Fruit fly (Drosophila melanogaster): ENCODE measurements around the gene OdsH.

OdsH gene

dm6 chrX:17790710-17791109 is at the start of gene OdsH:
Gene OdsH (plus strand): TSS chrX:17791010.
- no peak for TF ChIP-seq CG17801 (GFP tag; optimal IDR thresholded peaks at IDR 0.05; ENCODE audit: partially characterized antibody)

dm6 chrX:17741019-17741863 is 49.6 kb upstream of the OdsH start:
- no peak for TF ChIP-seq CG17801 (GFP tag; optimal IDR thresholded peaks at IDR 0.05; ENCODE audit: partially characterized antibody)

dm6 chrX:17741864-17742297 is 48.9 kb upstream of the OdsH start:
- no peak for TF ChIP-seq CG17801 (GFP tag; optimal IDR thresholded peaks at IDR 0.05; ENCODE audit: partially characterized antibody)

dm6 chrX:17742592-17743364 is 48.0 kb upstream of the OdsH start:
- peak; percentile 81 for TF ChIP-seq CG17801 (GFP tag; optimal IDR thresholded peaks at IDR 0.05; ENCODE audit: partially characterized antibody)

dm6 chrX:17743598-17743997 is 47.2 kb upstream of the OdsH start:
- no peak for TF ChIP-seq CG17801 (GFP tag; optimal IDR thresholded peaks at IDR 0.05; ENCODE audit: partially characterized antibody)

- TF ChIP-seq CG17801 (GFP tag; optimal IDR thresholded peaks at IDR 0.05; ENCODE audit: partially characterized antibody): no peak
Observed at dm6 chrX:17745705-17746416, 44.9 kb upstream of the OdsH start.

dm6 chrX:17751658-17752057 is 39.2 kb upstream of the OdsH start:
- no peak for TF ChIP-seq CG17801 (GFP tag; optimal IDR thresholded peaks at IDR 0.05; ENCODE audit: partially characterized antibody)

dm6 chrX:17755158-17755557 is 35.7 kb upstream of the OdsH start:
- no peak for TF ChIP-seq CG17801 (GFP tag; optimal IDR thresholded peaks at IDR 0.05; ENCODE audit: partially characterized antibody)

dm6 chrX:17756845-17757244 is 34.0 kb upstream of the OdsH start:
- no peak for TF ChIP-seq CG17801 (GFP tag; optimal IDR thresholded peaks at IDR 0.05; ENCODE audit: partially characterized antibody)

- no peak for TF ChIP-seq CG17801 (GFP tag; optimal IDR thresholded peaks at IDR 0.05; ENCODE audit: partially characterized antibody)
Observed at dm6 chrX:17760522-17760921, 30.3 kb upstream of the OdsH start.

- TF ChIP-seq CG17801 (GFP tag; optimal IDR thresholded peaks at IDR 0.05; ENCODE audit: partially characterized antibody): no peak
Observed at dm6 chrX:17762270-17762669, 28.5 kb upstream of the OdsH start.

- no peak for TF ChIP-seq CG17801 (GFP tag; optimal IDR thresholded peaks at IDR 0.05; ENCODE audit: partially characterized antibody)
Observed at dm6 chrX:17763622-17764021, 27.2 kb upstream of the OdsH start.

- no peak for TF ChIP-seq CG17801 (GFP tag; optimal IDR thresholded peaks at IDR 0.05; ENCODE audit: partially characterized antibody)
Observed at dm6 chrX:17764897-17765296, 25.9 kb upstream of the OdsH start.

- TF ChIP-seq CG17801 (GFP tag; optimal IDR thresholded peaks at IDR 0.05; ENCODE audit: partially characterized antibody): no peak
Observed at dm6 chrX:17768130-17768697, 22.6 kb upstream of the OdsH start, which contains the start of gene unc-4. Gene unc-4 (plus strand): TSS chrX:17768569.

- TF ChIP-seq CG17801 (GFP tag; optimal IDR thresholded peaks at IDR 0.05; ENCODE audit: partially characterized antibody): no peak
Observed at dm6 chrX:17769179-17769578, 21.6 kb upstream of the OdsH start.
